Fruit fly (Drosophila melanogaster) whole organism, embryonic: ENCODE data around the gene Ir21a.

ENCODE experiments used
- Abd-B ChIP-seq: fragments of 200-800 bp; sonication (Bioruptor generic); optimal IDR thresholded peaks from 2 replicates; lab custom pipeline; 2018; ENCODE audit warnings: missing biosample characterization, mild to moderate bottlenecking, missing genetic modification characterization, moderate library complexity
- Ada2b ChIP-seq: fragments of 200-800 bp; sonication (Bioruptor generic); IDR thresholded peaks from 2 replicates; pipeline ENCODE4 v1.3.6; 2022; ENCODE audit warnings: missing biosample characterization, missing genetic modification characterization
- BEAF-32 ChIP-seq: fragments of 200-800 bp; sonication (Bioruptor generic); optimal IDR thresholded peaks from 3 replicates; lab custom pipeline; 2017; ENCODE audit warnings: missing biosample characterization, missing genetic modification characterization, mild to moderate bottlenecking, moderate library complexity, missing genetic modification reagents
- CG10654 ChIP-seq: fragments of 200-800 bp; sonication (Bioruptor generic); optimal IDR thresholded peaks from 2 replicates; lab custom pipeline; 2016; ENCODE audit warnings: missing biosample characterization, missing genetic modification characterization
- CG11085 ChIP-seq: fragments of 200-800 bp; sonication (Bioruptor generic); IDR thresholded peaks from 2 replicates; pipeline ENCODE4 v1.3.6; 2022; ENCODE audit warnings: missing biosample characterization, missing genetic modification characterization
- CG11695 ChIP-seq: fragments of 200-800 bp; sonication (Bioruptor generic); IDR thresholded peaks from 3 replicates; pipeline ENCODE4 v1.3.6; 2022; ENCODE audit warnings: missing biosample characterization, missing genetic modification characterization
- CG11723 ChIP-seq: fragments of 200-800 bp; sonication (Bioruptor generic); optimal IDR thresholded peaks from 2 replicates; lab custom pipeline; 2017; ENCODE audit warnings: missing biosample characterization, mild to moderate bottlenecking, missing genetic modification characterization
- CG12071 ChIP-seq: fragments of 200-800 bp; sonication (Bioruptor generic); optimal IDR thresholded peaks from 3 replicates; lab custom pipeline; 2018; ENCODE audit warnings: missing biosample characterization, mild to moderate bottlenecking, missing genetic modification characterization
- CG12155 ChIP-seq: fragments of 200-800 bp; sonication (Bioruptor generic); optimal IDR thresholded peaks from 3 replicates; lab custom pipeline; 2016; ENCODE audit warnings: missing biosample characterization, missing genetic modification characterization
- CG12391 ChIP-seq: fragments of 200-800 bp; sonication (Bioruptor generic); optimal IDR thresholded peaks from 3 replicates; lab custom pipeline; 2018; ENCODE audit warnings: missing biosample characterization, mild to moderate bottlenecking, missing genetic modification characterization, moderate library complexity
- CG13123 ChIP-seq: fragments of 200-800 bp; sonication (Bioruptor generic); optimal IDR thresholded peaks from 2 replicates; lab custom pipeline; 2016; ENCODE audit warnings: missing biosample characterization, missing genetic modification characterization
- CG15696 ChIP-seq: fragments of 200-800 bp; sonication (Bioruptor generic); optimal IDR thresholded peaks from 2 replicates; lab custom pipeline; 2019; ENCODE audit warnings: missing biosample characterization, mild to moderate bottlenecking, missing genetic modification characterization, moderate library complexity
- CG17802 ChIP-seq: fragments of 200-800 bp; sonication (Bioruptor generic); optimal IDR thresholded peaks from 2 replicates; lab custom pipeline; 2018; ENCODE audit warnings: missing biosample characterization, mild to moderate bottlenecking, missing genetic modification characterization, moderate library complexity
- CG2120 ChIP-seq: fragments of 200-800 bp; sonication (Bioruptor generic); optimal IDR thresholded peaks from 3 replicates; lab custom pipeline; 2016; ENCODE audit warnings: missing biosample characterization, missing genetic modification characterization
- CG32532 ChIP-seq: fragments of 200-800 bp; sonication (Bioruptor generic); IDR thresholded peaks from 2 replicates; pipeline ENCODE4 v1.3.6; 2022; ENCODE audit warnings: missing biosample characterization, missing genetic modification characterization
- CG3281 ChIP-seq: fragments of 200-800 bp; sonication (Bioruptor generic); optimal IDR thresholded peaks from 3 replicates; lab custom pipeline; 2017; ENCODE audit warnings: missing biosample characterization, mild to moderate bottlenecking, missing genetic modification characterization
- CG5180 ChIP-seq: fragments of 200-800 bp; sonication (Bioruptor generic); optimal IDR thresholded peaks from 3 replicates; lab custom pipeline; 2017; ENCODE audit warnings: missing biosample characterization, missing genetic modification characterization, mild to moderate bottlenecking, moderate library complexity, missing genetic modification reagents
- CG6654 ChIP-seq: fragments of 200-800 bp; sonication (Bioruptor generic); optimal IDR thresholded peaks from 2 replicates; lab custom pipeline; 2017; ENCODE audit warnings: missing biosample characterization, mild to moderate bottlenecking, missing genetic modification characterization
- CG6854 ChIP-seq: fragments of 200-800 bp; sonication (Bioruptor generic); optimal IDR thresholded peaks from 3 replicates; lab custom pipeline; 2017; ENCODE audit warnings: missing biosample characterization, mild to moderate bottlenecking, missing genetic modification characterization
- CG8089 ChIP-seq: fragments of 200-800 bp; sonication (Bioruptor generic); optimal IDR thresholded peaks from 3 replicates; lab custom pipeline; 2016; ENCODE audit warnings: missing biosample characterization, missing genetic modification characterization
- CG9215 ChIP-seq: fragments of 200-800 bp; sonication (Bioruptor generic); IDR thresholded peaks from 2 replicates; pipeline ENCODE4 v1.3.6; 2022; ENCODE audit warnings: missing biosample characterization, missing genetic modification characterization
- CG9609 ChIP-seq: fragments of 200-800 bp; sonication (Bioruptor generic); optimal IDR thresholded peaks from 3 replicates; lab custom pipeline; 2016; ENCODE audit warnings: missing biosample characterization, missing genetic modification characterization
- CG9727 ChIP-seq: fragments of 200-800 bp; sonication (Bioruptor generic); optimal IDR thresholded peaks from 3 replicates; lab custom pipeline; 2017; ENCODE audit warnings: missing biosample characterization, mild to moderate bottlenecking, missing genetic modification characterization
- CrebB ChIP-seq: fragments of 200-800 bp; sonication (Bioruptor generic); optimal IDR thresholded peaks from 3 replicates; lab custom pipeline; 2018; ENCODE audit warnings: missing biosample characterization, mild to moderate bottlenecking, missing genetic modification characterization
- D19B ChIP-seq: fragments of 200-800 bp; sonication (Bioruptor generic); optimal IDR thresholded peaks from 2 replicates; lab custom pipeline; 2017; ENCODE audit warnings: missing biosample characterization, mild to moderate bottlenecking, missing genetic modification characterization
- Dbx ChIP-seq: fragments of 200-800 bp; sonication (Bioruptor generic); IDR thresholded peaks from 3 replicates; pipeline ENCODE4 v1.3.6; 2022; ENCODE audit warnings: missing biosample characterization, missing genetic modification characterization
- ERR ChIP-seq: fragments of 200-800 bp; sonication (Bioruptor generic); optimal IDR thresholded peaks from 2 replicates; lab custom pipeline; 2016; ENCODE audit warnings: missing biosample characterization, missing genetic modification characterization
- Elba2 ChIP-seq: fragments of 200-800 bp; sonication (Bioruptor generic); optimal IDR thresholded peaks from 3 replicates; lab custom pipeline; 2016; ENCODE audit warnings: missing biosample characterization, missing genetic modification characterization
- HLH3B ChIP-seq: fragments of 200-800 bp; sonication (Bioruptor generic); IDR thresholded peaks from 2 replicates; pipeline ENCODE4 v1.3.6; 2022; ENCODE audit warnings: missing biosample characterization, missing genetic modification characterization
- Hr39 ChIP-seq: fragments of >200 bp; optimal IDR thresholded peaks from 2 replicates; lab custom pipeline; 2017
- Meics ChIP-seq: fragments of 200-800 bp; sonication (Bioruptor generic); optimal IDR thresholded peaks from 2 replicates; lab custom pipeline; 2017; ENCODE audit warnings: missing biosample characterization, mild to moderate bottlenecking, missing genetic modification characterization
- Mrtf ChIP-seq: fragments of 200-800 bp; sonication (Bioruptor generic); IDR thresholded peaks from 3 replicates; pipeline ENCODE4 v1.3.6; 2022; ENCODE audit warnings: missing biosample characterization, missing genetic modification characterization
- Neu2 ChIP-seq: fragments of 200-800 bp; sonication (Bioruptor generic); optimal IDR thresholded peaks from 3 replicates; lab custom pipeline; 2016; ENCODE audit warnings: missing biosample characterization, missing genetic modification characterization, borderline replicate concordance
- Nf-YB ChIP-seq: fragments of 200-800 bp; sonication (Bioruptor generic); optimal IDR thresholded peaks from 3 replicates; lab custom pipeline; 2019; ENCODE audit warnings: missing biosample characterization, mild to moderate bottlenecking, missing genetic modification characterization, moderate library complexity
- Sin3A ChIP-seq: fragments of >200 bp; optimal IDR thresholded peaks from 2 replicates; lab custom pipeline; 2018
- Sry-δ ChIP-seq: fragments of 200-800 bp; sonication (Bioruptor generic); optimal IDR thresholded peaks from 2 replicates; lab custom pipeline; 2016; ENCODE audit warnings: missing biosample characterization, missing genetic modification characterization
- Ssrp ChIP-seq: fragments of 200-800 bp; sonication (Bioruptor generic); optimal IDR thresholded peaks from 2 replicates; lab custom pipeline; 2018; ENCODE audit warnings: missing biosample characterization, mild to moderate bottlenecking, missing genetic modification characterization, moderate library complexity
- cato ChIP-seq: fragments of 200-800 bp; sonication (Bioruptor generic); optimal IDR thresholded peaks from 2 replicates; lab custom pipeline; 2016; ENCODE audit warnings: missing biosample characterization, missing genetic modification characterization, borderline replicate concordance
- crol ChIP-seq: fragments of 200-800 bp; sonication (Bioruptor generic); IDR thresholded peaks from 2 replicates; pipeline ENCODE4 v1.3.6; 2022; ENCODE audit warnings: missing biosample characterization, missing genetic modification characterization
- cwo ChIP-seq: fragments of 200-800 bp; sonication (Bioruptor generic); optimal IDR thresholded peaks from 3 replicates; lab custom pipeline; 2017; ENCODE audit warnings: missing biosample characterization, missing genetic modification characterization, mild to moderate bottlenecking, moderate library complexity, missing genetic modification reagents
- disco-r ChIP-seq: fragments of 200-800 bp; sonication (Bioruptor generic); optimal IDR thresholded peaks from 2 replicates; lab custom pipeline; 2016; ENCODE audit warnings: missing biosample characterization, missing genetic modification characterization
- dmrt99B ChIP-seq: fragments of 200-800 bp; sonication (Bioruptor generic); optimal IDR thresholded peaks from 2 replicates; lab custom pipeline; 2018; ENCODE audit warnings: missing biosample characterization, mild to moderate bottlenecking, missing genetic modification characterization, moderate library complexity
- gt ChIP-seq: fragments of 200-800 bp; sonication (Bioruptor generic); IDR thresholded peaks from 2 replicates; pipeline ENCODE4 v1.3.6; 2022; ENCODE audit warnings: missing biosample characterization, missing genetic modification characterization
- jigr1 ChIP-seq: fragments of 200-800 bp; sonication (Bioruptor generic); IDR thresholded peaks from 3 replicates; pipeline ENCODE4 v1.3.6; 2022; ENCODE audit warnings: missing biosample characterization, missing genetic modification characterization
- lbe ChIP-seq: fragments of 200-800 bp; sonication (Bioruptor generic); optimal IDR thresholded peaks from 2 replicates; lab custom pipeline; 2016; ENCODE audit warnings: missing biosample characterization, mild to moderate bottlenecking, missing genetic modification characterization
- mirr ChIP-seq: fragments of 200-800 bp; sonication (Bioruptor generic); optimal IDR thresholded peaks from 3 replicates; lab custom pipeline; 2018; ENCODE audit warnings: missing biosample characterization, mild to moderate bottlenecking, missing genetic modification characterization
- phol ChIP-seq: fragments of 200-800 bp; sonication (Bioruptor generic); optimal IDR thresholded peaks from 3 replicates; lab custom pipeline; 2018; ENCODE audit warnings: missing biosample characterization, mild to moderate bottlenecking, missing genetic modification characterization, moderate library complexity
- ro ChIP-seq: fragments of 200-800 bp; sonication (Bioruptor generic); IDR thresholded peaks from 2 replicates; pipeline ENCODE4 v1.3.6; 2022; ENCODE audit warnings: missing biosample characterization, missing genetic modification characterization
- stc ChIP-seq: fragments of 200-800 bp; sonication (Bioruptor generic); IDR thresholded peaks from 2 replicates; pipeline ENCODE4 v1.3.6; 2022; ENCODE audit warnings: missing biosample characterization, missing genetic modification characterization
- trh ChIP-seq: fragments of 200-800 bp; sonication (Bioruptor generic); optimal IDR thresholded peaks from 2 replicates; lab custom pipeline; 2016; ENCODE audit warnings: missing biosample characterization, missing genetic modification characterization

Gene Ir21a

DNA sequence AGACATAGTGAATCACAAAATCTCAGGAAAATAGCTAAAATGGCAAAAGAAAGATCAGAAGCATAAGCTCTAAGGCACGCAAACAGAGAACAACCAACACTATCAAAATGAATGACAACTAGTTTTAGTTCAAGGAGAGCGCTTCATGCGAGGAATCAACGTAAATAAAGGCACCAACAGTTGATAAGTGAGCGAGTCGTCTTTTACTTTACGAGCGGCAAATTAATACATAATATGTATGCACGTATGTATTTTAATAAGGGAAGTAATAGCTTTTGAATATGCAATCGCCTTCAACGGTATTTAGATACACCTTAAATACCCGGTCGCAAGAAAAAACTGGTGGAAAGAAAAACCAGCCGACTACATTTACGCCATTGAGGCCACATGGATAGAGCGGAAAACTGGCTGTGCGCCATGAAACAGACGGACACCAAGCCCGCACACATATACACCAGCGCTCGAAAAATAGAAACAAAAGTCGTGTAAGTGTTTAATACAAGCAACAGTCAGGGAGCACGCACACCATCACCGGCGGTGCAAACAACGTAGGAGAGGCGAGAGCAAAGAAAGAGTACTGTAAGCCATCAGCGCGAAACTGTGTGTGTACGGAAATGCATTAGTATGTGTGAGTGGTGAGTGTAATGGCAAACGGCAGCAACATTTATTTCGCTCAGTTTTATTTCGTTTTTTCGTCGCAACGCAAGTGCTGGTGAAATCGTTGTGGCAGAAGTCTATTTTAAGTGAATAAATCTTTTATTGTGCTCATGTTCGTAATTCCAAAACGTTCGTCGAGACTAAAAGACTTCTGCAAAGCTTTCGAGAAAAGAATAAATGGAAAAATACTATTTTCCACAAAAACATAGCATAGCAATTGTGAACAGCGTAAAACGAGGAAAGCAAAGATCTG lies 41.7 kb upstream of the Ir21a start, which contains the start of gene dbr (continued):
- no peak for TF ChIP-seq cwo (GFP tag; lab: Kevin White, UChicago)
- TF ChIP-seq CG32532: 0 out of 2 replicates have a peak, but pooled peaks have one; percentile 22
- no peak for TF ChIP-seq Abd-B (GFP tag; lab: Kevin White, UChicago)
- no peak for TF ChIP-seq CG6854 (GFP tag; lab: Kevin White, UChicago)
- no peak for TF ChIP-seq Sry-δ (GFP tag; lab: Kevin White, UChicago)
- TF ChIP-seq Ssrp (tag; lab: Kevin White, UChicago): no peak
- TF ChIP-seq disco-r: no peak
- no peak for TF ChIP-seq Neu2 (GFP tag; lab: Kevin White, UChicago)
- no peak for TF ChIP-seq CG11723
- no peak for TF ChIP-seq Nf-YB (GFP tag; lab: Kevin White, UChicago)
- no peak for TF ChIP-seq CG9215 (GFP tag; lab: Robert Waterston, UW)
- peak; percentile 9 for TF ChIP-seq lbe (GFP tag; lab: Kevin White, UChicago)
- no peak for TF ChIP-seq Elba2 (GFP tag; lab: Kevin White, UChicago)
- TF ChIP-seq trh (GFP tag; lab: Kevin White, UChicago): no peak
- TF ChIP-seq Sin3A: no peak
- no peak for TF ChIP-seq CG2120 (GFP tag; lab: Kevin White, UChicago)
- no peak for TF ChIP-seq CG9609 (GFP tag; lab: Kevin White, UChicago)
- TF ChIP-seq Meics (GFP tag; lab: Kevin White, UChicago): peak; percentile 7
- no peak; the same call in 1 of the 2 replicates for TF ChIP-seq crol (GFP tag; lab: Robert Waterston, UW)
- TF ChIP-seq mirr: peak; percentile 81
- TF ChIP-seq CG13123: no peak
- no peak for TF ChIP-seq CG17802
- peak; percentile 5 for TF ChIP-seq CG5180
- TF ChIP-seq CG12155 (GFP tag; lab: Kevin White, UChicago): no peak
- no peak for TF ChIP-seq stc
- peak; percentile 61 for TF ChIP-seq phol (tag; lab: Kevin White, UChicago)
- no peak for TF ChIP-seq jigr1 (GFP tag; lab: Robert Waterston, UW)
- TF ChIP-seq CG15696 (tag; lab: Kevin White, UChicago): no peak
- no peak for TF ChIP-seq cato (GFP tag; lab: Kevin White, UChicago)
- TF ChIP-seq CG12071 (GFP tag; lab: Kevin White, UChicago): no peak
- TF ChIP-seq Dbx: peak; percentile 35; the same call in 1 of the 3 replicates
- TF ChIP-seq CG11085 (GFP tag; lab: Robert Waterston, UW): no peak
- TF ChIP-seq CG6654: no peak
- no peak for TF ChIP-seq Mrtf (GFP tag; lab: Robert Waterston, UW)
- peak; percentile 37 for TF ChIP-seq dmrt99B (tag; lab: Kevin White, UChicago)
- TF ChIP-seq CrebB: peak; percentile 36
- TF ChIP-seq CG3281 (GFP tag; lab: Kevin White, UChicago): no peak
- no peak for TF ChIP-seq ERR (GFP tag; lab: Kevin White, UChicago)
- TF ChIP-seq CG12391 (tag; lab: Kevin White, UChicago): no peak
- TF ChIP-seq CG10654 (GFP tag; lab: Kevin White, UChicago): no peak
- TF ChIP-seq Ada2b: no peak
- TF ChIP-seq BEAF-32 (GFP tag; lab: Kevin White, UChicago): no peak
- TF ChIP-seq ro (GFP tag; lab: Robert Waterston, UW): no peak
- no peak for TF ChIP-seq CG8089
- TF ChIP-seq gt (GFP tag; lab: Robert Waterston, UW): no peak
- TF ChIP-seq HLH3B (GFP tag; lab: Robert Waterston, UW): no peak
- no peak for TF ChIP-seq CG9727 (GFP tag; lab: Kevin White, UChicago)
- no peak; the same call in 2 of the 3 replicates for TF ChIP-seq CG11695 (GFP tag; lab: Robert Waterston, UW)
- TF ChIP-seq D19B: no peak
- TF ChIP-seq Hr39 (lab: Kevin White, UChicago): no peak
